Worm (Caenorhabditis elegans): ENCODE data around the gene C25D7.5.

DNA sequence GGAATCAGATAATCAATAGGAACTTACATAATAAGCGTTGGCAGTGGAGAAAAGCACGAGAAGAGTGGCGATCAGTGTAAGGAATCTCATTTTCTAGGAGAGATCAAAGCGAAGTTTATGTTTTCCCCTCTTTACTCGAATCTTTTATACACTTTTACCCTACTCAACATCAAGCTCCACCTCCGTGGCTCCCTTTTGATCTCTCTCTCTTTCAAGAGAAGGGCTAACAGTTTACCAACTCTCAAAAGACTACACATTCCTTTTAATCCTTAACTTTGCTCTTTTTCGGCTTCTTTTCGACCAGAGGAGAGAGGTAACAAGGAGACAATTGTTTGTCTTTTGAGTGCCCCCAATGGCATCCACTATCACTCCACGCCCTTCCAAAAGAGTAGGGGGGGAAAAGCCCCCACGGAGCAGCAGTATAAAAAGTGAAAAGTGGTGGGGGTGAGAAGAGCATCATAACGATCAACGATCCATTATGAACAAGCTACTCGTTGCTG is 34.8 kb downstream of the C25D7.5 start, which contains the start of the genes C01G10.15 and C01G10.6:
- TF ChIP-seq ets-4 (tag; optimal IDR thresholded peaks at IDR 0.05) (no peak), pqm-1 (tag; optimal IDR thresholded peaks at IDR 0.05) (no peak), unc-86 (tag; optimal IDR thresholded peaks at IDR 0.05) (no peak), ceh-22 (tag; optimal IDR thresholded peaks at IDR 0.05) (no peak), eyg-1 (tag; optimal IDR thresholded peaks at IDR 0.05) (no peak), Y22D7AL.16 (tag; optimal IDR thresholded peaks at IDR 0.05) (no peak), pag-3 (tag; optimal IDR thresholded peaks at IDR 0.05; ENCODE audit: borderline replicate concordance) (no peak), ceh-14 (tag; optimal IDR thresholded peaks at IDR 0.05) (no peak), ama-1 (optimal IDR thresholded peaks at IDR 0.05) (no peak), pha-4 (tag; optimal IDR thresholded peaks at IDR 0.05) (no peak)
